Worm (Caenorhabditis elegans) whole organism, dauer: ENCODE results near the gene ggtb-1.

Experiments used
- unc-62 ChIP-seq: sonication (generic microtip); optimal IDR thresholded peaks from 2 replicates; lab custom pipeline; 2017; ENCODE audit warnings: missing biosample characterization, missing genetic modification reagents, missing genetic modification characterization

Gene ggtb-1

ce11 chrIII:7133559-7133958, at the start of gene ggtb-1, which contains the start of gene pot-1:
Gene ggtb-1 (plus strand): TSS chrIII:7133766.
Gene pot-1 (minus strand): TSS chrIII:7133678.
- TF ChIP-seq unc-62 (GFP tag; lab: Kevin White, UChicago) = no peak

- no peak for TF ChIP-seq unc-62 (GFP tag; lab: Kevin White, UChicago)
Observed at ce11 chrIII:7084908-7085307, 48.7 kb upstream of the ggtb-1 start, which contains the start of gene tofu-7. Gene tofu-7 (minus strand): TSS chrIII:7085018.

- no peak for TF ChIP-seq unc-62 (GFP tag; lab: Kevin White, UChicago)
Observed at ce11 chrIII:7087180-7087579, 46.4 kb upstream of the ggtb-1 start.

ce11 chrIII:7087691-7088323, 45.8 kb upstream of the ggtb-1 start, which contains the start of gene fubl-2:
Gene fubl-2 (minus strand): TSS chrIII:7087741.
- TF ChIP-seq unc-62 (GFP tag; lab: Kevin White, UChicago) = no peak

- no peak for TF ChIP-seq unc-62 (GFP tag; lab: Kevin White, UChicago)
Observed at ce11 chrIII:7090545-7090944, 43.0 kb upstream of the ggtb-1 start, which contains the start of gene ZK418.10. Gene ZK418.10 (minus strand): TSS chrIII:7090692.

- no peak for TF ChIP-seq unc-62 (GFP tag; lab: Kevin White, UChicago)
Observed at ce11 chrIII:7091042-7091441, 42.5 kb upstream of the ggtb-1 start, which contains the start of gene ZK418.2. Gene ZK418.2 (plus strand): TSS chrIII:7091342.

ce11 chrIII:7095156-7095555, 38.4 kb upstream of the ggtb-1 start, which contains the start of gene nhr-9:
Gene nhr-9 (plus strand): TSS chrIII:7095462.
- TF ChIP-seq unc-62 (GFP tag; lab: Kevin White, UChicago) = no peak

ce11 chrIII:7096481-7096880, 37.1 kb upstream of the ggtb-1 start:
- no peak for TF ChIP-seq unc-62 (GFP tag; lab: Kevin White, UChicago)

ce11 chrIII:7100001-7100400, 33.6 kb upstream of the ggtb-1 start, which contains the start of gene ZK418.11:
Gene ZK418.11 (plus strand): TSS chrIII:7100289.
- TF ChIP-seq unc-62 (GFP tag; lab: Kevin White, UChicago) = no peak

ce11 chrIII:7101814-7102477, 31.6 kb upstream of the ggtb-1 start:
- TF ChIP-seq unc-62 (GFP tag; lab: Kevin White, UChicago) = no peak

ce11 chrIII:7103940-7104440, 29.6 kb upstream of the ggtb-1 start, which contains the start of gene cpg-2:
Gene cpg-2 (minus strand): TSS chrIII:7103990.
- no peak for TF ChIP-seq unc-62 (GFP tag; lab: Kevin White, UChicago)

- TF ChIP-seq unc-62 (GFP tag; lab: Kevin White, UChicago) = no peak
Observed at ce11 chrIII:7106854-7107253, 26.7 kb upstream of the ggtb-1 start.

- no peak for TF ChIP-seq unc-62 (GFP tag; lab: Kevin White, UChicago)
Observed at ce11 chrIII:7107965-7108364, 25.6 kb upstream of the ggtb-1 start, which contains the start of gene odd-1. Gene odd-1 (plus strand): TSS chrIII:7108313.

- TF ChIP-seq unc-62 (GFP tag; lab: Kevin White, UChicago) = no peak
Observed at ce11 chrIII:7111793-7112192, 21.8 kb upstream of the ggtb-1 start, which contains the start of gene B0280.7. Gene B0280.7 (minus strand): TSS chrIII:7111893.

- no peak for TF ChIP-seq unc-62 (GFP tag; lab: Kevin White, UChicago)
Observed at ce11 chrIII:7112285-7112684, 21.3 kb upstream of the ggtb-1 start.

- no peak for TF ChIP-seq unc-62 (GFP tag; lab: Kevin White, UChicago)
Observed at ce11 chrIII:7114952-7115488, 18.5 kb upstream of the ggtb-1 start, which contains the start of gene nhr-10. Gene nhr-10 (minus strand): TSS chrIII:7115438.
